Fruit fly (Drosophila melanogaster) whole organism, embryonic: Measurements from ENCODE around the gene SmE.

Experiments used
- Ada2b ChIP-seq: fragments of 200-800 bp; sonication (Bioruptor generic); IDR thresholded peaks from 2 replicates; pipeline ENCODE4 v1.3.6; 2022; ENCODE audit warnings: missing biosample characterization, missing genetic modification characterization
- Awh ChIP-seq: fragments of 200-800 bp; sonication (Bioruptor generic); IDR thresholded peaks from 2 replicates; pipeline ENCODE4, ENCODE4 v1.3.6; 2022; ENCODE audit warnings: missing biosample characterization, missing genetic modification characterization
- CG10366 ChIP-seq: fragments of 200-800 bp; sonication (Bioruptor generic); IDR thresholded peaks from 2 replicates; pipeline ENCODE4 v1.3.6; 2022; ENCODE audit warnings: missing biosample characterization, missing genetic modification characterization
- CG11093 ChIP-seq: fragments of 200-800 bp; sonication (Bioruptor generic); IDR thresholded peaks from 3 replicates; pipeline ENCODE4 v1.3.6; 2022; ENCODE audit warnings: missing biosample characterization, missing genetic modification characterization
- CG11723 ChIP-seq: fragments of 200-800 bp; sonication (Bioruptor generic); optimal IDR thresholded peaks from 2 replicates; lab custom pipeline; 2017; ENCODE audit warnings: missing biosample characterization, mild to moderate bottlenecking, missing genetic modification characterization
- CG13123 ChIP-seq: fragments of 200-800 bp; sonication (Bioruptor generic); optimal IDR thresholded peaks from 2 replicates; lab custom pipeline; 2016; ENCODE audit warnings: missing biosample characterization, missing genetic modification characterization
- CG1529 ChIP-seq: fragments of 200-800 bp; sonication (Bioruptor generic); optimal IDR thresholded peaks from 3 replicates; lab custom pipeline; 2018; ENCODE audit warnings: missing biosample characterization, missing genetic modification characterization
- CG16779 ChIP-seq: fragments of 200-800 bp; sonication (Bioruptor generic); IDR thresholded peaks from 2 replicates; pipeline ENCODE4 v1.3.6; 2022; ENCODE audit warnings: missing biosample characterization, missing genetic modification characterization
- CG17568 ChIP-seq: fragments of 200-800 bp; sonication (Bioruptor generic); optimal IDR thresholded peaks from 2 replicates; lab custom pipeline; 2018; ENCODE audit warnings: missing biosample characterization, mild to moderate bottlenecking, missing genetic modification characterization, moderate library complexity
- CG17829 ChIP-seq: fragments of 200-800 bp; optimal IDR thresholded peaks from 2 replicates; lab custom pipeline; 2019; ENCODE audit warnings: missing biosample characterization, mild to moderate bottlenecking, missing genetic modification characterization, moderate library complexity
- CG18599 ChIP-seq: fragments of 200-800 bp; sonication (Bioruptor generic); optimal IDR thresholded peaks from 3 replicates; lab custom pipeline; 2017; ENCODE audit warnings: missing biosample characterization, missing genetic modification characterization, mild to moderate bottlenecking, moderate library complexity, missing genetic modification reagents
- CG30403 ChIP-seq: fragments of 200-800 bp; sonication (Bioruptor generic); optimal IDR thresholded peaks from 3 replicates; lab custom pipeline; 2016; ENCODE audit warnings: missing biosample characterization, missing genetic modification characterization
- CG3163 ChIP-seq: fragments of 200-800 bp; sonication (Bioruptor generic); optimal IDR thresholded peaks from 3 replicates; lab custom pipeline; 2016; ENCODE audit warnings: missing biosample characterization, missing genetic modification characterization
- CG3726 ChIP-seq: fragments of 200-800 bp; sonication (Bioruptor generic); IDR thresholded peaks from 3 replicates; pipeline ENCODE4, ENCODE4 v1.3.6; 2022; ENCODE audit warnings: missing biosample characterization, missing genetic modification characterization
- CG42726 ChIP-seq: fragments of 200-800 bp; sonication (Bioruptor generic); IDR thresholded peaks from 2 replicates; pipeline ENCODE4 v1.3.6; 2022; ENCODE audit warnings: missing biosample characterization, missing genetic modification characterization; ENCODE audit not compliant: partially characterized antibody
- CG6791 ChIP-seq: fragments of 200-800 bp; sonication (Bioruptor generic); IDR thresholded peaks from 3 replicates; pipeline ENCODE4 v1.3.6; 2022; ENCODE audit warnings: missing biosample characterization, missing genetic modification characterization; ENCODE audit not compliant: partially characterized antibody
- CG7745 ChIP-seq: fragments of 200-800 bp; sonication (Bioruptor generic); optimal IDR thresholded peaks from 2 replicates; lab custom pipeline; 2018; ENCODE audit warnings: missing biosample characterization, mild to moderate bottlenecking, missing genetic modification characterization, moderate library complexity
- CG7963 ChIP-seq: fragments of 200-800 bp; sonication (Bioruptor generic); IDR thresholded peaks from 3 replicates; pipeline ENCODE4 v1.3.6; 2022; ENCODE audit warnings: missing biosample characterization, missing genetic modification characterization; ENCODE audit not compliant: partially characterized antibody
- CG7987 ChIP-seq: fragments of 200-800 bp; sonication (Bioruptor generic); optimal IDR thresholded peaks from 2 replicates; lab custom pipeline; 2018; ENCODE audit warnings: missing biosample characterization, mild to moderate bottlenecking, missing genetic modification characterization, moderate library complexity
- CG8944 ChIP-seq: fragments of 200-800 bp; sonication (Bioruptor generic); optimal IDR thresholded peaks from 3 replicates; lab custom pipeline; 2016; ENCODE audit warnings: missing biosample characterization, missing genetic modification characterization
- D19B ChIP-seq: fragments of 200-800 bp; sonication (Bioruptor generic); optimal IDR thresholded peaks from 2 replicates; lab custom pipeline; 2017; ENCODE audit warnings: missing biosample characterization, mild to moderate bottlenecking, missing genetic modification characterization
- Deaf1 ChIP-seq: fragments of 200-800 bp; optimal IDR thresholded peaks from 3 replicates; lab custom pipeline; 2019; ENCODE audit warnings: missing biosample characterization, mild to moderate bottlenecking, missing genetic modification characterization, moderate library complexity
- Dll ChIP-seq: fragments of 200-800 bp; sonication (Bioruptor generic); IDR thresholded peaks from 4 replicates; pipeline ENCODE4 v1.3.6; 2022; ENCODE audit warnings: missing biosample characterization, missing genetic modification characterization; ENCODE audit not compliant: partially characterized antibody
- Dp ChIP-seq: fragments of 200-800 bp; sonication (Bioruptor generic); optimal IDR thresholded peaks from 2 replicates; lab custom pipeline; 2018; ENCODE audit warnings: missing biosample characterization, mild to moderate bottlenecking, missing genetic modification characterization, moderate library complexity
- H2.0 ChIP-seq: fragments of 200-800 bp; sonication (Bioruptor generic); IDR thresholded peaks from 2 replicates; pipeline ENCODE4 v1.3.6; 2022; ENCODE audit warnings: missing biosample characterization, missing genetic modification characterization
- Hsf ChIP-seq: fragments of 200-800 bp; sonication (Bioruptor generic); optimal IDR thresholded peaks from 3 replicates; lab custom pipeline; 2016; ENCODE audit warnings: missing biosample characterization, missing genetic modification characterization
- MTF-1 ChIP-seq: fragments of 200-800 bp; sonication (Bioruptor generic); optimal IDR thresholded peaks from 2 replicates; lab custom pipeline; 2018; ENCODE audit warnings: missing biosample characterization, mild to moderate bottlenecking, missing genetic modification characterization, borderline replicate concordance
- NC2β ChIP-seq: fragments of 200-800 bp; sonication (Bioruptor generic); optimal IDR thresholded peaks from 2 replicates; lab custom pipeline; 2016; ENCODE audit warnings: missing biosample characterization, missing genetic modification characterization
- Nf-YB ChIP-seq: fragments of 200-800 bp; sonication (Bioruptor generic); optimal IDR thresholded peaks from 3 replicates; lab custom pipeline; 2019; ENCODE audit warnings: missing biosample characterization, mild to moderate bottlenecking, missing genetic modification characterization, moderate library complexity
- Pdp1 ChIP-seq, 2 experiments: fragments of 200-800 bp; sonication (Bioruptor generic); optimal IDR thresholded peaks; 3 replicates each; lab custom pipeline; 2016; ENCODE audit warnings: missing biosample characterization in 2 of 2, missing genetic modification characterization in 2 of 2, mild to moderate bottlenecking in 1 of 2, moderate library complexity in 1 of 2
- ato ChIP-seq: fragments of 200-800 bp; sonication (Bioruptor generic); IDR thresholded peaks from 2 replicates; pipeline ENCODE4 v1.3.6; 2022; ENCODE audit warnings: missing biosample characterization, missing genetic modification characterization; ENCODE audit not compliant: partially characterized antibody
- dan ChIP-seq: fragments of 200-800 bp; sonication (Bioruptor generic); IDR thresholded peaks from 2 replicates; pipeline ENCODE4 v1.3.6; 2022; ENCODE audit warnings: missing biosample characterization, missing genetic modification characterization
- eve ChIP-seq, 2 experiments: fragments of >200 bp; optimal IDR thresholded peaks; 2 replicates each; lab custom pipeline; 2017; ENCODE audit warnings: missing biosample characterization in 2 of 2, missing genetic modification characterization in 2 of 2
- ftz-f1 ChIP-seq: fragments of 200-800 bp; sonication (Bioruptor generic); optimal IDR thresholded peaks from 2 replicates; lab custom pipeline; 2016; ENCODE audit warnings: missing biosample characterization, missing genetic modification characterization
- gsb-n ChIP-seq: fragments of 200-800 bp; sonication (Bioruptor generic); optimal IDR thresholded peaks from 3 replicates; lab custom pipeline; 2018; ENCODE audit warnings: missing biosample characterization, mild to moderate bottlenecking, missing genetic modification characterization
- gt ChIP-seq: fragments of 200-800 bp; sonication (Bioruptor generic); IDR thresholded peaks from 2 replicates; pipeline ENCODE4 v1.3.6; 2022; ENCODE audit warnings: missing biosample characterization, missing genetic modification characterization
- lola ChIP-seq, 3 experiments: fragments of >200 bp in 2 of 3; fragments of 200-800 bp in 1 of 3; sonication (Bioruptor generic) in 1 of 3; optimal IDR thresholded peaks; 2 replicates each; lab custom pipeline; 2017 to 2019; ENCODE audit warnings: missing biosample characterization in 3 of 3, missing genetic modification characterization in 3 of 3, mild to moderate bottlenecking in 1 of 3, moderate library complexity in 1 of 3
- lov ChIP-seq, 2 experiments: fragments of 200-800 bp in 1 of 2; fragments of >200 bp in 1 of 2; sonication (Bioruptor generic) in 1 of 2; IDR thresholded peaks in 1 of 2; optimal IDR thresholded peaks in 1 of 2; 2 replicates in 1 of 2; 3 replicates in 1 of 2; pipeline versions ENCODE4 v1.3.6 to Lab custom; 2017 to 2022; ENCODE audit warnings: missing biosample characterization in 1 of 2, missing genetic modification characterization in 1 of 2
- p53 ChIP-seq: fragments of 200-800 bp; sonication (Bioruptor generic); optimal IDR thresholded peaks from 2 replicates; lab custom pipeline; 2016; ENCODE audit warnings: missing biosample characterization, missing genetic modification characterization
- pho ChIP-seq: fragments of 200-800 bp; sonication (Bioruptor generic); optimal IDR thresholded peaks from 2 replicates; lab custom pipeline; 2016; ENCODE audit warnings: missing biosample characterization, missing genetic modification characterization
- ranshi ChIP-seq: fragments of 200-800 bp; sonication (Bioruptor generic); IDR thresholded peaks from 2 replicates; pipeline ENCODE4 v1.3.6; 2022; ENCODE audit warnings: missing biosample characterization, missing genetic modification characterization
- schlank ChIP-seq: fragments of 200-800 bp; sonication (Bioruptor generic); optimal IDR thresholded peaks from 2 replicates; lab custom pipeline; 2018; ENCODE audit warnings: missing biosample characterization, mild to moderate bottlenecking, missing genetic modification characterization
- sug ChIP-seq: fragments of 200-800 bp; optimal IDR thresholded peaks from 2 replicates; lab custom pipeline; 2019; ENCODE audit warnings: missing biosample characterization, mild to moderate bottlenecking, missing genetic modification characterization, moderate library complexity
- toy ChIP-seq: fragments of 200-800 bp; sonication (Bioruptor generic); IDR thresholded peaks from 2 replicates; pipeline ENCODE4 v1.3.6; 2022; ENCODE audit warnings: missing biosample characterization, missing genetic modification characterization
- tup ChIP-seq: fragments of 200-800 bp; sonication (Bioruptor generic); optimal IDR thresholded peaks from 2 replicates; lab custom pipeline; 2016; ENCODE audit warnings: missing biosample characterization, mild to moderate bottlenecking, missing genetic modification characterization, moderate library complexity
- unpg ChIP-seq: fragments of 200-800 bp; sonication (Bioruptor generic); optimal IDR thresholded peaks from 3 replicates; lab custom pipeline; 2018; ENCODE audit warnings: missing biosample characterization, mild to moderate bottlenecking, missing genetic modification characterization, moderate library complexity
- usp ChIP-seq: fragments of >200 bp; optimal IDR thresholded peaks from 2 replicates; lab custom pipeline; 2017; ENCODE audit warnings: missing biosample characterization, missing genetic modification characterization
- wor ChIP-seq: fragments of 200-800 bp; sonication (Bioruptor generic); IDR thresholded peaks from 2 replicates; pipeline ENCODE4 v1.3.6; 2022; ENCODE audit warnings: missing biosample characterization, missing genetic modification characterization
- yki ChIP-seq: fragments of >200 bp; optimal IDR thresholded peaks from 3 replicates; lab custom pipeline; 2018
- zfh1 ChIP-seq: fragments of 200-800 bp; sonication (Bioruptor generic); IDR thresholded peaks from 3 replicates; pipeline ENCODE4 v1.3.6; 2022; ENCODE audit warnings: missing biosample characterization, missing genetic modification characterization

The SmE gene

DNA sequence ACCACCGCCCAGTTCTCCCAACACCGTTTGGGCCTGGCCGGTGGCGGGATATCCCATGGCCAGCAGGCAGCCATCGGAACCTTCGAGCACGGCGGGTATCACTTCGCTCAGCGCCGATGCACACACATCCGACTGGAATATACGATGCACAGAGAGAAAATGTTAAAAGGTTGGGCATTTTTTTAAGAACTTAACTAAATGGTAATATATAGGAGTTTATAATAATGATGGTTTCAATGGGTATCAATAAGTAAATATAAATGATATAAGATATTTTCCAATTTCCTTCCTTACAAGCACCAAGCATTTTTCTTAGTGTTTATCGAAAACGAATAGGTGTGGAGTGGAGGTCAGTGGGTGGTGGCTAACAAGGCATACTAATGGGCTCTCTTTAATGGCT lies 33.6 kb downstream of the SmE start (continued):
- TF ChIP-seq CG8944 (GFP tag; lab: Kevin White, UChicago) (no peak), MTF-1 (GFP tag; lab: Kevin White, UChicago) (no peak), ranshi (GFP tag; lab: Robert Waterston, UW) (0 out of 2 replicates have a peak, but pooled peaks have one; percentile 7), sug (tag; lab: Kevin White, UChicago) (no peak), Ada2b (GFP tag; lab: Robert Waterston, UW) (0 out of 2 replicates have a peak, but pooled peaks have one; percentile 16), toy (GFP tag; lab: Robert Waterston, UW) (no peak), Awh (no peak), lola (GFP tag; optimal IDR thresholded peaks at IDR 0.05; lab: Kevin White, UChicago) (peak in 1 of 3 experiments; percentile 23), usp (no peak), gt (GFP tag; lab: Robert Waterston, UW) (no peak), ato (GFP tag; lab: Robert Waterston, UW) (no peak), CG17568 (no peak), eve (GFP tag; optimal IDR thresholded peaks at IDR 0.05; lab: Kevin White, UChicago) (peak in 1 of 2 experiments; percentile 43), H2.0 (GFP tag; lab: Robert Waterston, UW) (0 out of 2 replicates have a peak, but pooled peaks have one; percentile 20), CG7987 (GFP tag; lab: Kevin White, UChicago) (no peak), NC2β (GFP tag; lab: Kevin White, UChicago) (no peak), pho (no peak), CG30403 (GFP tag; lab: Kevin White, UChicago) (peak; percentile 34), Nf-YB (GFP tag; lab: Kevin White, UChicago) (no peak), CG16779 (GFP tag; lab: Robert Waterston, UW) (no peak), p53 (no peak), CG11093 (GFP tag; lab: Robert Waterston, UW) (no peak), schlank (tag; lab: Kevin White, UChicago) (no peak), gsb-n (no peak), CG6791 (no peak), Deaf1 (tag; lab: Kevin White, UChicago) (peak; percentile 23), CG18599 (GFP tag; lab: Kevin White, UChicago) (peak; percentile 57), zfh1 (GFP tag; lab: Robert Waterston, UW) (no peak), wor (no peak; the same call in 1 of the 2 replicates), CG13123 (GFP tag; lab: Kevin White, UChicago) (no peak), CG1529 (no peak), CG42726 (GFP tag; lab: Robert Waterston, UW) (no peak), tup (GFP tag; lab: Kevin White, UChicago) (no peak), Hsf (GFP tag; lab: Kevin White, UChicago) (no peak), Dll (GFP tag; lab: Robert Waterston, UW) (no peak), CG10366 (no peak), CG17829 (tag; lab: Kevin White, UChicago) (peak; percentile 25), CG3163 (GFP tag; lab: Kevin White, UChicago) (no peak), D19B (GFP tag; lab: Kevin White, UChicago) (no peak), Dp (GFP tag; lab: Kevin White, UChicago) (no peak), CG11723 (GFP tag; lab: Kevin White, UChicago) (no peak), unpg (GFP tag; lab: Kevin White, UChicago) (peak; percentile 39), dan (GFP tag; lab: Robert Waterston, UW) (no peak), ftz-f1 (GFP tag; lab: Kevin White, UChicago) (no peak), Pdp1 (GFP tag; optimal IDR thresholded peaks at IDR 0.05; lab: Kevin White, UChicago) (no peak), CG7963 (GFP tag; lab: Robert Waterston, UW) (no peak), CG7745 (no peak), yki (lab: Kevin White, UChicago) (no peak), CG3726 (GFP tag; lab: Robert Waterston, UW) (no peak), lov (optimal IDR thresholded peaks at IDR 0.05; lab: Kevin White, UChicago) (no peak), lov (GFP tag; IDR thresholded peaks at IDR 0.05; lab: Robert Waterston, UW) (no peak)
